Worm (Caenorhabditis elegans) whole organism, L1 larva: ENCODE measurements around the gene him-14.

Source experiments
- ceh-8 ChIP-seq: fragments of 200-800 bp; sonication (Bioruptor generic); optimal IDR thresholded peaks from 2 replicates; lab custom pipeline; 2018; ENCODE audit warnings: mild to moderate bottlenecking, missing genetic modification characterization, moderate library complexity, missing compliant biosample characterization
- ces-1 ChIP-seq: fragments of 150-350 bp; optimal IDR thresholded peaks from 2 replicates; lab custom pipeline; 2014; ENCODE audit warnings: missing biosample characterization, missing genetic modification reagents, missing genetic modification characterization
- egl-27 ChIP-seq, 2 experiments: fragments of 150-350 bp in 1 of 2; sonication (generic microtip); optimal IDR thresholded peaks; 3 replicates each; lab custom pipeline; 2017 to 2018; ENCODE audit warnings: missing biosample characterization in 2 of 2, missing genetic modification characterization in 2 of 2, missing genetic modification reagents in 2 of 2
- fkh-10 ChIP-seq: sonication (generic microtip); optimal IDR thresholded peaks from 2 replicates; lab custom pipeline; 2017; ENCODE audit warnings: missing biosample characterization, missing genetic modification reagents, missing genetic modification characterization
- lin-14 ChIP-seq: fragments of 200-800 bp; sonication (Bioruptor generic); optimal IDR thresholded peaks from 2 replicates; lab custom pipeline; 2018; ENCODE audit warnings: mild to moderate bottlenecking, missing genetic modification characterization, moderate library complexity, missing compliant biosample characterization
- ztf-4 ChIP-seq: fragments of 150-350 bp; optimal IDR thresholded peaks from 2 replicates; lab custom pipeline; 2014; ENCODE audit warnings: missing biosample characterization, missing genetic modification characterization

ce11 chrII:7065391-7065790, 4.4 kb downstream of the him-14 start, which contains the start of gene nos-2:
- TF ChIP-seq ceh-8 (GFP tag; lab: Kevin White, UChicago): no peak
- no peak for TF ChIP-seq fkh-10
- no peak for TF ChIP-seq ztf-4 (tag; lab: Kevin White, UChicago)
- no peak for TF ChIP-seq ces-1
- TF ChIP-seq lin-14 (GFP tag; lab: Kevin White, UChicago): no peak
- TF ChIP-seq egl-27 (tag; optimal IDR thresholded peaks at IDR 0.05; lab: Kevin White, UChicago): no peak
